Fruit fly (Drosophila melanogaster) whole organism, pupa: Measurements from ENCODE around the gene CG31229.

Experiments used
- CG12605 ChIP-seq: fragments of 200-800 bp; sonication (Bioruptor generic); IDR thresholded peaks from 2 replicates; pipeline ENCODE4 v1.3.6; 2022; ENCODE audit warnings: missing biosample characterization, missing genetic modification characterization
- CG15710 ChIP-seq: fragments of 200-800 bp; sonication (Bioruptor generic); optimal IDR thresholded peaks from 2 replicates; lab custom pipeline; 2018; ENCODE audit warnings: missing biosample characterization, mild to moderate bottlenecking, missing genetic modification characterization, moderate library complexity
- CG17806 ChIP-seq: fragments of 200-800 bp; sonication (Bioruptor generic); optimal IDR thresholded peaks from 2 replicates; lab custom pipeline; 2018; ENCODE audit warnings: missing biosample characterization, mild to moderate bottlenecking, missing genetic modification characterization, moderate library complexity
- EcR ChIP-seq: fragments of 200-800 bp; sonication (Bioruptor generic); optimal IDR thresholded peaks from 3 replicates; lab custom pipeline; 2019; ENCODE audit warnings: missing biosample characterization, missing genetic modification characterization, mild to moderate bottlenecking, moderate library complexity, missing genetic modification reagents
- Pif1B ChIP-seq: fragments of 200-800 bp; sonication (Bioruptor generic); optimal IDR thresholded peaks from 3 replicates; lab custom pipeline; 2016; ENCODE audit warnings: missing biosample characterization, missing genetic modification characterization
- fd96Ca ChIP-seq: fragments of 200-800 bp; sonication (Bioruptor generic); IDR thresholded peaks from 3 replicates; pipeline ENCODE4 v1.3.6; 2022; ENCODE audit warnings: missing biosample characterization, missing genetic modification characterization
- rn ChIP-seq: fragments of 200-800 bp; sonication (Bioruptor generic); IDR thresholded peaks from 2 replicates; pipeline ENCODE4 v1.3.6; 2022; ENCODE audit warnings: missing biosample characterization, missing genetic modification characterization

DNA sequence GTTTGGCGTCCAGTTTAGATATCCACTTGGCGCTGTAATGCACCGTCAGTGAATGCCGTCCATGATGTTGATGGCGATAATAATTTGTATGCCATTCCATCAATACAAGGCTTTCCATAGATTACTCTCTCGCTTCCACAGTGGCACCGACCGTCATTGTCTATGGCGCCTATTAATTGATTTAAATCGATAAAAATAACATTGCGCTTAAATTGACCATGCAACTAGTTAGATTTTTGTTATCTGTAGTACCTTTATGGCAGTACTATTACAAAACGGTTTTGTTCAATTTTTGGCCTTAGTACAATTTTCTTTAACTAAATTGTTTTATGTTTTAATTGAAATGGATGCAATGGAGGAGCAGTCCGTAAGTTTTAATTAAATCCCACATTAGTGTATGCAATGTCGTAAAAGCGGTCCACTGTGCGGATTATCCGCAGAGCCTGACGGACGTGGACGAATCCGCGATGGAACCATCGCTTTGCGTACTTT, 48.2 kb upstream of the CG31229 start:
- no peak for TF ChIP-seq CG15710 (tag; lab: Kevin White, UChicago)
- no peak for TF ChIP-seq EcR
- TF ChIP-seq CG17806 = no peak
- TF ChIP-seq rn = no peak
- TF ChIP-seq fd96Ca = no peak
- TF ChIP-seq Pif1B (GFP tag; lab: Kevin White, UChicago) = no peak
- TF ChIP-seq CG12605 = no peak
